Fruit fly (Drosophila melanogaster): ENCODE data around the gene D2hgdh.

Gene D2hgdh

dm6 chrX:2137587-2138341 lies 3.5 kb upstream of the D2hgdh start (continued):
- TF ChIP-seq CG13123 (GFP tag; optimal IDR thresholded peaks at IDR 0.05) (peak; percentile 97), maf-S (GFP tag; optimal IDR thresholded peaks at IDR 0.05) (peak; percentile 95), CG4820 (GFP tag; optimal IDR thresholded peaks at IDR 0.05) (peak; percentile 98), CG13775 (GFP tag; optimal IDR thresholded peaks at IDR 0.05) (peak; percentile 98), ci (GFP tag; IDR thresholded peaks at IDR 0.05) (peak; percentile 98), CG11696 (GFP tag; IDR thresholded peaks at IDR 0.05) (peak; percentile 95), CG1602 (GFP tag; optimal IDR thresholded peaks at IDR 0.05) (peak; percentile 99), pan (optimal IDR thresholded peaks at IDR 0.05) (no peak), pan (GFP tag; optimal IDR thresholded peaks at IDR 0.05 in 1 of 2, IDR thresholded peaks at IDR 0.05 in 1 of 2) (peak in 1 of 2 experiments; percentile 99), CG5953 (GFP tag; IDR thresholded peaks at IDR 0.05) (peak; percentile 96), CG11560 (tag; IDR thresholded peaks at IDR 0.05) (peak; percentile 91), Vsx1 (GFP tag; optimal IDR thresholded peaks at IDR 0.05) (peak; percentile 97), fd96Cb (tag; optimal IDR thresholded peaks at IDR 0.05) (peak; percentile 99), YL-1 (GFP tag; optimal IDR thresholded peaks at IDR 0.05) (peak; percentile 96), fd102C (GFP tag; optimal IDR thresholded peaks at IDR 0.05) (peak; percentile 97), CG33213 (GFP tag; optimal IDR thresholded peaks at IDR 0.05) (peak; percentile 89), salm (tag; optimal IDR thresholded peaks at IDR 0.05) (peak; percentile 99), CkIIα-i1 (GFP tag; IDR thresholded peaks at IDR 0.05) (peak; percentile 89), CG12071 (GFP tag; optimal IDR thresholded peaks at IDR 0.05) (peak; percentile 98), Camta (GFP tag; optimal IDR thresholded peaks at IDR 0.05) (peak; percentile 96), onecut (GFP tag; IDR thresholded peaks at IDR 0.05) (peak; percentile 95), Hr78 (GFP tag; optimal IDR thresholded peaks at IDR 0.05) (peak in 1 of 2 experiments; percentile 67), CG10565 (GFP tag; optimal IDR thresholded peaks at IDR 0.05) (peak; percentile 96), CG32532 (GFP tag; IDR thresholded peaks at IDR 0.05) (peak; percentile 99), CG17568 (GFP tag; optimal IDR thresholded peaks at IDR 0.05) (peak; percentile 99), CG16779 (GFP tag; IDR thresholded peaks at IDR 0.05) (peak; percentile 95), CG14860 (GFP tag; IDR thresholded peaks at IDR 0.05; ENCODE audit: partially characterized antibody) (peak; percentile 77), CG10366 (GFP tag; IDR thresholded peaks at IDR 0.05) (peak; percentile 97), toy (GFP tag; IDR thresholded peaks at IDR 0.05) (peak; percentile 98), CG13624 (GFP tag; optimal IDR thresholded peaks at IDR 0.05) (peak; percentile 69), CG6791 (GFP tag; IDR thresholded peaks at IDR 0.05; ENCODE audit: partially characterized antibody) (peak; percentile 68; the same call in 1 of the 3 replicates), CG6254 (GFP tag; optimal IDR thresholded peaks at IDR 0.05) (peak; percentile 97), ERR (GFP tag; optimal IDR thresholded peaks at IDR 0.05) (peak; percentile 94), ftz-f1 (GFP tag; optimal IDR thresholded peaks at IDR 0.05) (peak; percentile 32), CG9797 (GFP tag; optimal IDR thresholded peaks at IDR 0.05) (peak; percentile 17), en (GFP tag; optimal IDR thresholded peaks at IDR 0.05) (peak; percentile 91), Doc3 (GFP tag; IDR thresholded peaks at IDR 0.05; ENCODE audit: partially characterized antibody) (no peak), CG17359 (tag; optimal IDR thresholded peaks at IDR 0.05) (peak; percentile 99), CG4328 (GFP tag; optimal IDR thresholded peaks at IDR 0.05) (peak; percentile 99), CG8089 (GFP tag; optimal IDR thresholded peaks at IDR 0.05) (peak; percentile 79), kay (GFP tag; optimal IDR thresholded peaks at IDR 0.05) (peak; percentile 94), Dref (GFP tag; IDR thresholded peaks at IDR 0.05) (peak; percentile 42), Hsf (GFP tag; optimal IDR thresholded peaks at IDR 0.05) (peak; percentile 98), Ets65A (GFP tag) (peak; percentile 97)
